Worm (Caenorhabditis elegans): ENCODE results near the gene tag-314.
A peak's percentile ranks its signal among the peaks of the same experiment; 100 is the strongest.

DNA sequence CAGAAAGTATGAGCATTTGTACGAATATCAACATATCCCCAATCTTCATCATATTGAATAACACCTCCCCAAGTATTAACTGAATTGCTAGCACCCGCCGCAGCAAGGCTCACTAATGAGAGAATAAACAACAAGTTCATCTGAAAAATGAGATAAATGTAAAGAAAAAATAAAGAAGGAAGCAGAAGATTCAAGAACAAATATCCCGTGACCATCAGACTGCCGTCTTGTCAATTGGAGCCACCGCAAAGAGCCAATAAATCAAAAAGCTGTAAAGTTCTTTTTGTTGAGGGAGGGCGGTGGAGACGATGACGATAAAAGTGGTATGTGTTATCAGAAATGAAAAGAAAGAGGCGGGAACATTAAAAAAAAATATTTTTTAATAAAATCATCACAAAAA lies 25.0 kb upstream of the tag-314 start, which contains the start of gene Y32F6A.5:
- TF ChIP-seq dox-1 (GFP tag; IDR thresholded peaks at IDR 0.05) (0 out of 2 replicates have a peak, but pooled peaks have one; percentile 5), F37B4.10 (GFP tag; IDR thresholded peaks at IDR 0.05) (no peak), unc-62 (GFP tag; optimal IDR thresholded peaks at IDR 0.05) (no peak), hlh-26 (GFP tag; conservative IDR thresholded peaks at IDR 0.05) (no peak), let-607 (tag; optimal IDR thresholded peaks at IDR 0.05) (no peak), nfyb-1 (GFP tag; IDR thresholded peaks at IDR 0.05) (no peak), D2030.7 (GFP tag; IDR thresholded peaks at IDR 0.05) (no peak), ccch-3 (GFP tag; optimal IDR thresholded peaks at IDR 0.05) (no peak), F49E8.2 (tag; optimal IDR thresholded peaks at IDR 0.05; ENCODE audit: insufficient read depth) (no peak), atf-7 (tag; optimal IDR thresholded peaks at IDR 0.05) (no peak)

All from whole organism, young adult.